Worm (Caenorhabditis elegans) whole organism, late embryonic: ENCODE measurements around the gene flp-15.
A peak's percentile ranks its signal among the peaks of the same experiment; 100 is the strongest.

ENCODE experiments used
- C38D4.7 ChIP-seq: fragments of 200-800 bp; sonication (Bioruptor generic); optimal IDR thresholded peaks from 2 replicates; lab custom pipeline; 2018; ENCODE audit warnings: mild to moderate bottlenecking, missing genetic modification characterization, moderate library complexity, missing compliant biosample characterization
- F13H6.1 ChIP-seq: sonication (generic microtip); optimal IDR thresholded peaks from 2 replicates; lab custom pipeline; 2016; ENCODE audit warnings: missing genetic modification characterization, missing compliant biosample characterization
- K02D7.2 ChIP-seq: sonication (generic microtip); optimal IDR thresholded peaks from 2 replicates; lab custom pipeline; 2017; ENCODE audit warnings: mild to moderate bottlenecking, missing genetic modification characterization, missing compliant biosample characterization
- K09A11.1 ChIP-seq: sonication (generic microtip); optimal IDR thresholded peaks from 2 replicates; lab custom pipeline; 2017; ENCODE audit warnings: antibody characterized with exemption, mild to moderate bottlenecking, missing genetic modification characterization, missing compliant biosample characterization; ENCODE audit not compliant: insufficient read depth
- Y22D7AL.16 ChIP-seq: sonication (generic microtip); optimal IDR thresholded peaks from 2 replicates; lab custom pipeline; 2016; ENCODE audit warnings: missing genetic modification characterization, missing compliant biosample characterization
- ahr-1 ChIP-seq: sonication (generic microtip); optimal IDR thresholded peaks from 2 replicates; lab custom pipeline; 2016; ENCODE audit warnings: missing genetic modification characterization, missing compliant biosample characterization
- ama-1 ChIP-seq: fragments of 150-350 bp; optimal IDR thresholded peaks from 2 replicates; lab custom pipeline; 2014
- ceh-18 ChIP-seq: sonication (generic microtip); optimal IDR thresholded peaks from 2 replicates; lab custom pipeline; 2016; ENCODE audit warnings: missing genetic modification characterization, missing compliant biosample characterization
- ceh-19 ChIP-seq: fragments of 200-800 bp; sonication (Bioruptor generic); optimal IDR thresholded peaks from 2 replicates; lab custom pipeline; 2018; ENCODE audit warnings: mild to moderate bottlenecking, missing genetic modification characterization, missing compliant biosample characterization
- ceh-22 ChIP-seq: sonication (generic microtip); optimal IDR thresholded peaks from 2 replicates; lab custom pipeline; 2017; ENCODE audit warnings: missing biosample characterization, missing genetic modification characterization
- ceh-24 ChIP-seq: sonication (generic microtip); optimal IDR thresholded peaks from 2 replicates; lab custom pipeline; 2016; ENCODE audit warnings: mild to moderate bottlenecking, missing genetic modification characterization, missing compliant biosample characterization
- ceh-45 ChIP-seq: fragments of 200-800 bp; sonication (Bioruptor generic); IDR thresholded peaks from 2 replicates; pipeline ENCODE4 v1.3.6; 2022; ENCODE audit warnings: missing genetic modification reagents, missing genetic modification characterization, missing compliant biosample characterization
- ceh-6 ChIP-seq: fragments of 200-800 bp; sonication (Bioruptor generic); optimal IDR thresholded peaks from 2 replicates; lab custom pipeline; 2018; ENCODE audit warnings: mild to moderate bottlenecking, missing genetic modification characterization, missing compliant biosample characterization
- ceh-9 ChIP-seq: sonication (generic microtip); optimal IDR thresholded peaks from 2 replicates; lab custom pipeline; 2016; ENCODE audit warnings: mild to moderate bottlenecking, missing genetic modification characterization, inconsistent platforms, missing compliant biosample characterization
- dmd-4 ChIP-seq: sonication (generic microtip); optimal IDR thresholded peaks from 2 replicates; lab custom pipeline; 2016; ENCODE audit warnings: borderline replicate concordance, missing genetic modification characterization, missing compliant biosample characterization
- dve-1 ChIP-seq: sonication (generic microtip); optimal IDR thresholded peaks from 2 replicates; lab custom pipeline; 2017; ENCODE audit warnings: antibody characterized with exemption, mild to moderate bottlenecking, missing genetic modification characterization, missing compliant biosample characterization
- elt-4 ChIP-seq: sonication (generic microtip); optimal IDR thresholded peaks from 2 replicates; lab custom pipeline; 2016; ENCODE audit warnings: missing genetic modification characterization, missing compliant biosample characterization
- ets-4 ChIP-seq: sonication (generic microtip); optimal IDR thresholded peaks from 2 replicates; lab custom pipeline; 2016; ENCODE audit warnings: missing genetic modification characterization, missing compliant biosample characterization
- eyg-1 ChIP-seq: sonication (generic microtip); optimal IDR thresholded peaks from 2 replicates; lab custom pipeline; 2016; ENCODE audit warnings: missing genotype, missing genetic modification characterization, missing compliant biosample characterization
- fax-1 ChIP-seq: sonication (generic microtip); optimal IDR thresholded peaks from 2 replicates; lab custom pipeline; 2016; ENCODE audit warnings: missing genotype, missing genetic modification characterization, missing compliant biosample characterization
- fkh-10 ChIP-seq: fragments of 150-350 bp; optimal IDR thresholded peaks from 2 replicates; lab custom pipeline; 2014; ENCODE audit warnings: missing biosample characterization, missing genetic modification reagents, missing genetic modification characterization
- fkh-6 ChIP-seq: sonication (generic microtip); optimal IDR thresholded peaks from 2 replicates; lab custom pipeline; 2016; ENCODE audit warnings: missing genetic modification characterization, missing compliant biosample characterization
- hlh-13 ChIP-seq: fragments of 200-800 bp; sonication (Bioruptor generic); optimal IDR thresholded peaks from 2 replicates; lab custom pipeline; 2018; ENCODE audit warnings: mild to moderate bottlenecking, missing genetic modification characterization, missing compliant biosample characterization
- hlh-15 ChIP-seq: sonication (generic microtip); optimal IDR thresholded peaks from 2 replicates; lab custom pipeline; 2016; ENCODE audit warnings: missing genetic modification characterization, missing compliant biosample characterization
- hlh-6 ChIP-seq: sonication (generic microtip); optimal IDR thresholded peaks from 2 replicates; lab custom pipeline; 2016; ENCODE audit warnings: missing genotype, missing genetic modification characterization, missing compliant biosample characterization
- hlh-8 ChIP-seq: sonication (generic microtip); optimal IDR thresholded peaks from 2 replicates; lab custom pipeline; 2016; ENCODE audit warnings: missing genotype, missing genetic modification characterization, missing compliant biosample characterization
- lim-6 ChIP-seq: sonication (generic microtip); optimal IDR thresholded peaks from 2 replicates; lab custom pipeline; 2016; ENCODE audit warnings: missing genetic modification characterization, missing compliant biosample characterization
- mec-3 ChIP-seq: sonication (generic microtip); optimal IDR thresholded peaks from 2 replicates; lab custom pipeline; 2016; ENCODE audit warnings: borderline replicate concordance, missing genetic modification characterization, missing compliant biosample characterization
- nfya-1 ChIP-seq: sonication (generic microtip); optimal IDR thresholded peaks from 2 replicates; lab custom pipeline; 2017; ENCODE audit warnings: missing genetic modification characterization, mild to moderate bottlenecking, missing compliant biosample characterization, antibody characterized with exemption, moderate library complexity
- nhr-11 ChIP-seq: fragments of 150-350 bp; optimal IDR thresholded peaks from 2 replicates; lab custom pipeline; 2014; ENCODE audit warnings: missing biosample characterization, missing genetic modification characterization
- npax-4 ChIP-seq: sonication (generic microtip); optimal IDR thresholded peaks from 2 replicates; lab custom pipeline; 2016; ENCODE audit warnings: missing genetic modification characterization, missing compliant biosample characterization
- odd-2 ChIP-seq: sonication (generic microtip); optimal IDR thresholded peaks from 2 replicates; lab custom pipeline; 2017; ENCODE audit warnings: antibody characterized with exemption, mild to moderate bottlenecking, missing genetic modification characterization, missing compliant biosample characterization
- pag-3 ChIP-seq: sonication (generic microtip); optimal IDR thresholded peaks from 2 replicates; lab custom pipeline; 2016; ENCODE audit warnings: missing compliant biosample characterization, missing genetic modification characterization, borderline replicate concordance
- pat-9 ChIP-seq: fragments of 200-800 bp; sonication (Bioruptor generic); optimal IDR thresholded peaks from 2 replicates; lab custom pipeline; 2018; ENCODE audit warnings: mild to moderate bottlenecking, missing genetic modification characterization, moderate library complexity, missing compliant biosample characterization
- pqm-1 ChIP-seq: sonication (generic microtip); optimal IDR thresholded peaks from 2 replicates; lab custom pipeline; 2016; ENCODE audit warnings: missing genetic modification characterization, missing compliant biosample characterization
- pros-1 ChIP-seq: fragments of 150-350 bp; optimal IDR thresholded peaks from 2 replicates; lab custom pipeline; 2014; ENCODE audit warnings: missing biosample characterization, missing genetic modification reagents, missing genetic modification characterization
- rnt-1 ChIP-seq: sonication (generic microtip); optimal IDR thresholded peaks from 2 replicates; lab custom pipeline; 2016; ENCODE audit warnings: missing genetic modification characterization, missing compliant biosample characterization
- sox-2 ChIP-seq: fragments of 200-800 bp; sonication (Bioruptor generic); IDR thresholded peaks from 2 replicates; pipeline ENCODE4 v1.3.6; 2022; ENCODE audit warnings: missing genetic modification reagents, missing genetic modification characterization, missing compliant biosample characterization
- syd-9 ChIP-seq: sonication (generic microtip); optimal IDR thresholded peaks from 2 replicates; lab custom pipeline; 2016; ENCODE audit warnings: mild to moderate bottlenecking, missing genetic modification characterization, moderate library complexity, missing compliant biosample characterization
- tbx-2 ChIP-seq: sonication (generic microtip); optimal IDR thresholded peaks from 2 replicates; lab custom pipeline; 2016; ENCODE audit warnings: missing genetic modification characterization, missing compliant biosample characterization
- unc-3 ChIP-seq, 2 experiments: fragments of 200-800 bp in 1 of 2; sonication (Bioruptor generic) in 1 of 2; sonication (generic microtip) in 1 of 2; conservative IDR thresholded peaks in 1 of 2; optimal IDR thresholded peaks in 1 of 2; 2 replicates each; pipeline versions ENCODE4 v1.3.6 to Lab custom; 2016 to 2022; ENCODE audit warnings: missing compliant biosample characterization in 2 of 2, missing genetic modification characterization in 2 of 2, missing genetic modification reagents in 1 of 2
- unc-55 ChIP-seq: sonication (generic microtip); optimal IDR thresholded peaks from 2 replicates; lab custom pipeline; 2017; ENCODE audit warnings: missing biosample characterization, missing genetic modification reagents, missing genetic modification characterization
- ztf-16 ChIP-seq: sonication (generic microtip); optimal IDR thresholded peaks from 2 replicates; lab custom pipeline; 2017; ENCODE audit warnings: missing genetic modification characterization, missing compliant biosample characterization

The flp-15 gene

ce11 chrIII:13621012-13621411 lies 46.6 kb downstream of the flp-15 start:
- TF ChIP-seq hlh-13 (GFP tag; lab: Kevin White, UChicago) (no peak), C38D4.7 (GFP tag; lab: Kevin White, UChicago) (no peak), pros-1 (tag; lab: Kevin White, UChicago) (no peak), ceh-9 (tag; lab: Kevin White, UChicago) (no peak), hlh-15 (tag; lab: Kevin White, UChicago) (no peak), mec-3 (no peak), pqm-1 (tag; lab: Kevin White, UChicago) (no peak), ceh-45 (GFP tag; lab: Robert Waterston, UW) (no peak), K09A11.1 (tag; lab: Kevin White, UChicago) (no peak), hlh-8 (tag; lab: Kevin White, UChicago) (no peak), ahr-1 (tag; lab: Kevin White, UChicago) (no peak), ets-4 (tag; lab: Kevin White, UChicago) (no peak), ceh-22 (tag; lab: Kevin White, UChicago) (no peak), fax-1 (no peak), ceh-18 (tag; lab: Kevin White, UChicago) (no peak), rnt-1 (no peak), nhr-11 (no peak)
- TF ChIP-seq, all 69 proteins: peak for 0

- no peak for TF ChIP-seq lim-6 (tag; lab: Kevin White, UChicago)
- peak; percentile 31 for TF ChIP-seq tbx-2
- TF ChIP-seq eyg-1: no peak
- no peak for TF ChIP-seq ceh-9 (tag; lab: Kevin White, UChicago)
- TF ChIP-seq rnt-1: peak; percentile 29
- no peak for TF ChIP-seq C38D4.7 (GFP tag; lab: Kevin White, UChicago)
- TF ChIP-seq syd-9 (tag; lab: Kevin White, UChicago): no peak
- peak; percentile 78 for TF ChIP-seq ceh-18 (tag; lab: Kevin White, UChicago)
- no peak for TF ChIP-seq pat-9
- no peak for TF ChIP-seq elt-4 (tag; lab: Kevin White, UChicago)
- peak; percentile 42 for TF ChIP-seq hlh-8 (tag; lab: Kevin White, UChicago)
- TF ChIP-seq ets-4 (tag; lab: Kevin White, UChicago): no peak
- peak; percentile 16 for TF ChIP-seq unc-55 (GFP tag; lab: Kevin White, UChicago)
- no peak for TF ChIP-seq npax-4 (tag; lab: Kevin White, UChicago)
- no peak for TF ChIP-seq dmd-4
Measured at ce11 chrIII:13616793-13617192, 50.8 kb downstream of the flp-15 start, which contains the start of gene T12D8.9. Gene T12D8.9 (plus strand): TSS chrIII:13617104.

- TF ChIP-seq pat-9 (no peak), elt-4 (tag; lab: Kevin White, UChicago) (peak; percentile 36), hlh-6 (tag; lab: Kevin White, UChicago) (peak; percentile 0)
Measured at ce11 chrIII:13615530-13615929, 52.1 kb downstream of the flp-15 start.

- TF ChIP-seq ceh-45 (GFP tag; lab: Robert Waterston, UW) (no peak), fkh-10 (GFP tag; lab: Kevin White, UChicago) (no peak)
Measured at ce11 chrIII:13614751-13615150, 52.9 kb downstream of the flp-15 start.

- TF ChIP-seq odd-2 (no peak), pag-3 (tag; lab: Kevin White, UChicago) (no peak), ceh-24 (tag; lab: Kevin White, UChicago) (no peak), dve-1 (no peak), nfya-1 (no peak), K02D7.2 (tag; lab: Kevin White, UChicago) (no peak), pqm-1 (tag; lab: Kevin White, UChicago) (no peak), sox-2 (GFP tag; lab: Robert Waterston, UW) (no peak), ceh-6 (GFP tag; lab: Kevin White, UChicago) (no peak), ama-1 (lab: Kevin White, UChicago) (no peak), unc-3 (GFP tag; conservative IDR thresholded peaks at IDR 0.05; lab: Robert Waterston, UW) (no peak), unc-3 (tag; optimal IDR thresholded peaks at IDR 0.05; lab: Kevin White, UChicago) (no peak), ceh-19 (GFP tag; lab: Kevin White, UChicago) (no peak), Y22D7AL.16 (tag; lab: Kevin White, UChicago) (no peak), F13H6.1 (tag; lab: Kevin White, UChicago) (no peak), ztf-16 (tag; lab: Kevin White, UChicago) (no peak), mec-3 (no peak), pros-1 (tag; lab: Kevin White, UChicago) (no peak), ceh-45 (GFP tag; lab: Robert Waterston, UW) (no peak), fkh-6 (tag; lab: Kevin White, UChicago) (no peak)
- TF ChIP-seq, all 69 proteins: peak for 0
Measured at ce11 chrIII:13614206-13614605, 53.4 kb downstream of the flp-15 start.
